Worm (Caenorhabditis elegans): ENCODE measurements around the gene B0546.5.
"Not testable (repeated sequence)": the region's sequence is repeated elsewhere in the genome, so short reads cannot be mapped to it uniquely, and the experiment has no call there.

The B0546.5 gene

DNA sequence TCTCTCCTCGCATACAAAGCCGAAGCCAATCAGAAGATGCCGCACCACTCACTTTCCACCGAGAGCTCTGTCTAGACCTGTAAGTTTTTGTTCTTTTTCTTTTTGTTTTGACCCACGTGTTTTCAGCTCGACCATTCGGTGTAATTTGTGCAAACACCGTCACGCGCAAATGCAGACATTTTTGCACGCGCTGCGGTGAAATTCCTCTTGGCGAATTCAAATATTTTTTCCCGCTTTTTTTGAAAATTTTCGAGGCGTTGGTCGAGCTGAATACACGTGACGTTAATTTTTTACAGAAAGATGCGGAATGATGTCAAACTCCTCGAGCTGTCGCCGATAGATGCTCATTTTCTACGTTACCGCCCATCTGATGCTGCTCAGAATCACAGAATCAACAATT is 4.2 kb upstream of the B0546.5 start, which contains the start of gene C04C3.4:
Gene C04C3.4, plus strand, starts transcription at position 301 of the 400 bp plus-strand sequence.
- not testable (repeated sequence) for TF ChIP-seq hrde-1 (tag; optimal IDR thresholded peaks at IDR 0.05; ENCODE audit: borderline replicate concordance); madf-10 (tag; optimal IDR thresholded peaks at IDR 0.05); snpc-1.1 (tag; optimal IDR thresholded peaks at IDR 0.05; ENCODE audit: insufficient read depth)

- TF ChIP-seq lsy-27 (tag; optimal IDR thresholded peaks at IDR 0.05; ENCODE audit: borderline replicate concordance, insufficient read depth) (no peak), ekl-4 (GFP tag; IDR thresholded peaks at IDR 0.05) (no peak; the same call in 1 of the 2 replicates), pha-4 (tag; optimal IDR thresholded peaks at IDR 0.05) (no peak), mxl-1 (tag; optimal IDR thresholded peaks at IDR 0.05) (no peak), rcor-1 (GFP tag; IDR thresholded peaks at IDR 0.05) (no peak), Y95B8A.8 (GFP tag; IDR thresholded peaks at IDR 0.05) (no peak), ceh-79 (tag; optimal IDR thresholded peaks at IDR 0.05) (no peak), F33H1.4 (GFP tag; IDR thresholded peaks at IDR 0.05) (no peak), F37B4.10 (GFP tag; IDR thresholded peaks at IDR 0.05) (no peak), B0336.3 (GFP tag; IDR thresholded peaks at IDR 0.05) (peak; percentile 45; the same call in 1 of the 2 replicates), mcd-1 (GFP tag; IDR thresholded peaks at IDR 0.05) (no peak), F57A8.1 (GFP tag; optimal IDR thresholded peaks at IDR 0.05) (no peak), ama-1 (optimal IDR thresholded peaks at IDR 0.05) (no peak), ama-1 (GFP tag; optimal IDR thresholded peaks at IDR 0.05) (peak in 1 of 2 experiments; percentile 47), tbx-9 (tag; optimal IDR thresholded peaks at IDR 0.05; ENCODE audit: borderline replicate concordance) (no peak), ceh-100 (GFP tag; IDR thresholded peaks at IDR 0.05) (no peak), tlf-1 (GFP tag; optimal IDR thresholded peaks at IDR 0.05) (peak; percentile 4), lin-26 (GFP tag; IDR thresholded peaks at IDR 0.05) (no peak), D2030.7 (GFP tag; IDR thresholded peaks at IDR 0.05) (no peak), him-1 (tag; optimal IDR thresholded peaks at IDR 0.05) (no peak), let-607 (tag; optimal IDR thresholded peaks at IDR 0.05) (peak in 1 of 2 experiments; percentile 13)
Observed at ce11 chrIV:3386504-3387290, 3.2 kb downstream of the B0546.5 start.

DNA sequence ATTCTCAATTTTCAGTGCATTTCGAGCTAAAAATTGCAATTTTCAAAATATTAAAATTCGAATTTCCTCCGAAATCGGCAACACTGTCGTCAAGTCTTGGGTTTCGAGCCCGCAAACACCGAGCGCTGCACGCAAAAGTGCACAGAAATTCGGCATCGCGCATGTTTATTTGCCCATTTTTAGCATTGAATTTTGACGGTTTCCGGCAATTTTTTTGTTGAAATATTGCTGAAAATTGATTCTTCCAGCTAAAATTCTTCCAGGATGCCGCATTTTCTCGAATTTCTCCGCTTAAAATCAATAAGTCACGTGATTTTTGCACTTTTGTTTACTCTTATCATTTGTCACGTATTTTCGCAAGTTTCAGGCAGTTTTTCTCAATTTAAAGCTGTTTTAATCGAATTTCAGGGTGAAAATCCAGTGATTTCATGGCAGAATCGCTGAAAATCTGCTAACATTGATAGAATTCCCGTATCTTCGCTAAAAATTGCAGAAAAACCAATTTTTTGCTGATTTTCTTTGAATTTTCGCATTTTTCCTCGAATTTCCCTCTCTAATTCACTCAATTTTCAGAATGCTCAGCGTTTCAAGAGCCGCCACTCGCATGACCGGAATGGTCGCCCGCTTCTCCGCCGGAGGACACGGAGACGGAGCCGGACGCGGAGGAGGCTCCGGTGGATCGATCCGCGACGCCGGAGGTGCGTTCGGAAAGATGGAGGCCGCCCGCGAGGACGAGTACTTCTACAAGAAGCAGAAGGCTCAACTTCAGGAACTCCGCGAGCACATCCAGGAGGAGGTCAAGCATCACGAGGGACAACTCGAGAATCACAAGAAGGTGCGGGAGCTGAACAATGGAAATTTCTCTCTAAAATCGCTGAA is 4.3 kb downstream of the B0546.5 start, which contains the start of gene mai-2:
Gene mai-2, plus strand, starts transcription at position 574 of the 879 bp plus-strand sequence.
- TF ChIP-seq nfya-1 (tag; optimal IDR thresholded peaks at IDR 0.05; ENCODE audit: borderline replicate concordance, insufficient read depth) (no peak), F39B2.1 (GFP tag; IDR thresholded peaks at IDR 0.05) (no peak), mcd-1 (GFP tag; IDR thresholded peaks at IDR 0.05) (peak; percentile 52), somi-1 (GFP tag; optimal IDR thresholded peaks at IDR 0.05) (no peak), ccch-3 (GFP tag; optimal IDR thresholded peaks at IDR 0.05) (no peak), ZK185.1 (tag; optimal IDR thresholded peaks at IDR 0.05; ENCODE audit: poor library complexity, severe bottlenecking) (no peak), attf-3 (GFP tag; conservative IDR thresholded peaks at IDR 0.05) (0 out of 2 replicates have a peak, but pooled peaks have one; percentile 10), pha-4 (tag; optimal IDR thresholded peaks at IDR 0.05) (no peak), egrh-3 (GFP tag; IDR thresholded peaks at IDR 0.05) (peak; percentile 94), unc-62 (GFP tag; optimal IDR thresholded peaks at IDR 0.05) (no peak), madf-6 (GFP tag; IDR thresholded peaks at IDR 0.05) (no peak), nfyb-1 (GFP tag; IDR thresholded peaks at IDR 0.05) (peak; percentile 35; the same call in 1 of the 2 replicates), nhr-90 (tag; optimal IDR thresholded peaks at IDR 0.05) (no peak), egl-44 (GFP tag; IDR thresholded peaks at IDR 0.05) (no peak), B0261.1 (tag; optimal IDR thresholded peaks at IDR 0.05) (no peak), chd-7 (tag; optimal IDR thresholded peaks at IDR 0.05) (no peak), Y56A3A.18 (GFP tag; IDR thresholded peaks at IDR 0.05) (no peak), atf-7 (tag; optimal IDR thresholded peaks at IDR 0.05) (no peak), F49E8.2 (tag; optimal IDR thresholded peaks at IDR 0.05; ENCODE audit: insufficient read depth) (no peak), ceh-27 (GFP tag; optimal IDR thresholded peaks at IDR 0.05) (peak; percentile 20)
